Worm (Caenorhabditis elegans) whole organism, L4/young adult: ENCODE measurements around the gene acp-5.

Source experiments
- W03F9.2 ChIP-seq: fragments of 150-350 bp; optimal IDR thresholded peaks from 2 replicates; lab custom pipeline; 2014; ENCODE audit warnings: missing biosample characterization, missing genetic modification characterization
- dao-5 ChIP-seq: sonication (generic microtip); optimal IDR thresholded peaks from 2 replicates; lab custom pipeline; 2016; ENCODE audit warnings: missing genotype, missing genetic modification characterization, moderate library complexity, missing compliant biosample characterization
- him-1 ChIP-seq: sonication (generic microtip); optimal IDR thresholded peaks from 2 replicates; lab custom pipeline; 2016; ENCODE audit warnings: missing genotype, missing genetic modification reagents, missing genetic modification characterization, missing compliant biosample characterization

acp-5 gene

ce11 chrX:5868030-5868429 is 38.8 kb downstream of the acp-5 start:
- no peak for TF ChIP-seq W03F9.2
- no peak for TF ChIP-seq him-1 (tag; lab: Kevin White, UChicago)
- no peak for TF ChIP-seq dao-5 (tag; lab: Kevin White, UChicago)

ce11 chrX:5869603-5870002 is 40.4 kb downstream of the acp-5 start:
- TF ChIP-seq him-1 (tag; lab: Kevin White, UChicago) (no peak), W03F9.2 (no peak), dao-5 (tag; lab: Kevin White, UChicago) (no peak)

- TF ChIP-seq dao-5 (tag; lab: Kevin White, UChicago) (no peak), W03F9.2 (no peak), him-1 (tag; lab: Kevin White, UChicago) (no peak)
Observed at ce11 chrX:5872153-5872552, 42.9 kb downstream of the acp-5 start.

ce11 chrX:5875567-5875966 is 46.3 kb downstream of the acp-5 start, which contains the start of gene F49E10.4:
Gene F49E10.4, plus strand, starts transcription at chrX:5875867.
- TF ChIP-seq him-1 (tag; lab: Kevin White, UChicago) (no peak), dao-5 (tag; lab: Kevin White, UChicago) (no peak), W03F9.2 (no peak)

- TF ChIP-seq W03F9.2 = no peak
- TF ChIP-seq dao-5 (tag; lab: Kevin White, UChicago) = no peak
- TF ChIP-seq him-1 (tag; lab: Kevin White, UChicago) = no peak
Observed at ce11 chrX:5877039-5877438, 47.8 kb downstream of the acp-5 start.
